Worm (Caenorhabditis elegans): ENCODE data around the gene R07E5.4.

- TF ChIP-seq him-1 (tag; optimal IDR thresholded peaks at IDR 0.05), result no peak
- no peak for TF ChIP-seq W03F9.2 (tag; optimal IDR thresholded peaks at IDR 0.05)
These were observed 13.7 kb downstream of the R07E5.4 start, which contains the start of gene gpch-1 for ce11 chrIII:4408251-4408650.
